Fruit fly (Drosophila melanogaster): Measurements from ENCODE around the gene mthl15.
A peak's percentile ranks its signal among the peaks of the same experiment; 100 is the strongest.

Gene mthl15

DNA sequence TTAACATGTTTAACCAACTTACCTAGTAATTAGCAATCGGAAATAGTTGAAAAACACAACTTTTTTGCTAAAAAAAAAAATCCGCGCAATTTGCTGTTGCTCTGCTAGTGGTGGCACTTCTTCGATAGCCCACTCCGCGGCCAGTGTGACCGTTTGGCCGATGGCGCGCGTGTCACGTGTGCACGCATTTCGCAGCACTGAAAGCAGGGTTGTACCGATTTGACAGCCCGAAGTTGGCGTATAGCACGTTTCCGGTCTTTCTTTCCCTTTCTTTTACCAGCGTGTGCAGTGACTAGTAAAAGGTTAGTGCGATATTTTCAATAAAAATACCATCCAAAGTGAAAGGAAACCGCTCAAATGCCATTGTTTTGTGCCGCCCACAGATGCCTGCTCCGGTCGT, 37.3 kb downstream of the mthl15 start, which contains the start of the genes Ripalpha and RpL7 (continued):
- TF ChIP-seq crc (GFP tag; optimal IDR thresholded peaks at IDR 0.05) (peak; percentile 96), CG7556 (GFP tag; optimal IDR thresholded peaks at IDR 0.05) (peak; percentile 93), CG13287 (GFP tag; IDR thresholded peaks at IDR 0.05; ENCODE audit: partially characterized antibody) (peak; percentile 93), CG6689 (GFP tag; IDR thresholded peaks at IDR 0.05) (peak; percentile 88), CG31441 (GFP tag; IDR thresholded peaks at IDR 0.05) (peak; percentile 96), slp2 (GFP tag; optimal IDR thresholded peaks at IDR 0.05) (peak; percentile 98), CG31365 (tag; optimal IDR thresholded peaks at IDR 0.05) (peak; percentile 89), CG2678 (tag; optimal IDR thresholded peaks at IDR 0.05) (peak; percentile 90), CG43689 (GFP tag; IDR thresholded peaks at IDR 0.05) (no peak; the same call in 1 of the 2 replicates), ato (GFP tag; IDR thresholded peaks at IDR 0.05; ENCODE audit: partially characterized antibody) (peak; percentile 90), CG2889 (GFP tag; IDR thresholded peaks at IDR 0.05) (peak; percentile 87), bbx (GFP tag; IDR thresholded peaks at IDR 0.05; ENCODE audit: partially characterized antibody) (peak; percentile 94), HLHmδ (GFP tag; optimal IDR thresholded peaks at IDR 0.05) (peak; percentile 100), Neu2 (GFP tag; optimal IDR thresholded peaks at IDR 0.05; ENCODE audit: borderline replicate concordance) (peak; percentile 84), CG16815 (GFP tag; optimal IDR thresholded peaks at IDR 0.05) (peak; percentile 95), CG6813 (GFP tag; optimal IDR thresholded peaks at IDR 0.05) (peak; percentile 99), CG11247 (GFP tag; IDR thresholded peaks at IDR 0.05) (peak; percentile 98), h (optimal IDR thresholded peaks at IDR 0.05) (no peak), phol (tag; optimal IDR thresholded peaks at IDR 0.05) (peak; percentile 97), yki (optimal IDR thresholded peaks at IDR 0.05) (no peak), Ssrp (tag; optimal IDR thresholded peaks at IDR 0.05) (peak; percentile 84), tio (GFP tag; optimal IDR thresholded peaks at IDR 0.05) (peak; percentile 87), Mes4 (GFP tag; optimal IDR thresholded peaks at IDR 0.05) (peak; percentile 100), Oaz (GFP tag; IDR thresholded peaks at IDR 0.05) (peak; percentile 92), CG10267 (tag; optimal IDR thresholded peaks at IDR 0.05) (peak; percentile 99), CG6254 (GFP tag; optimal IDR thresholded peaks at IDR 0.05) (peak; percentile 90), wek (GFP tag; optimal IDR thresholded peaks at IDR 0.05) (peak; percentile 95), CG10147 (GFP tag; optimal IDR thresholded peaks at IDR 0.05) (peak; percentile 89), eyg (GFP tag; optimal IDR thresholded peaks at IDR 0.05) (peak; percentile 97), odd (GFP tag; optimal IDR thresholded peaks at IDR 0.05) (peak; percentile 98), CG4328 (GFP tag; optimal IDR thresholded peaks at IDR 0.05) (peak; percentile 99), zf30C (GFP tag; optimal IDR thresholded peaks at IDR 0.05) (peak; percentile 77), scrt (GFP tag; optimal IDR thresholded peaks at IDR 0.05) (peak; percentile 95), croc (GFP tag; conservative IDR thresholded peaks at IDR 0.05) (peak; percentile 89), CG8089 (GFP tag; optimal IDR thresholded peaks at IDR 0.05) (peak; percentile 98), bigmax (GFP tag; optimal IDR thresholded peaks at IDR 0.05) (peak; percentile 92), CG9797 (GFP tag; optimal IDR thresholded peaks at IDR 0.05) (peak; percentile 99), CG17568 (GFP tag; optimal IDR thresholded peaks at IDR 0.05) (peak; percentile 95), sc (optimal IDR thresholded peaks at IDR 0.05) (no peak), sc (GFP tag; optimal IDR thresholded peaks at IDR 0.05) (peak; percentile 96), esg (GFP tag; conservative IDR thresholded peaks at IDR 0.05) (peak; percentile 63), Oli (tag; optimal IDR thresholded peaks at IDR 0.05) (peak; percentile 89), Mad (GFP tag; optimal IDR thresholded peaks at IDR 0.05) (peak; percentile 99), CG18599 (GFP tag; optimal IDR thresholded peaks at IDR 0.05) (peak; percentile 98), fru (optimal IDR thresholded peaks at IDR 0.05) (no peak), CG1233 (GFP tag; optimal IDR thresholded peaks at IDR 0.05) (peak; percentile 98), Spps (tag; optimal IDR thresholded peaks at IDR 0.05) (peak; percentile 90), Tbp (GFP tag; optimal IDR thresholded peaks at IDR 0.05) (no peak), B-H2 (GFP tag; optimal IDR thresholded peaks at IDR 0.05) (peak; percentile 99), ap (GFP tag; IDR thresholded peaks at IDR 0.05) (peak; percentile 94), CG7372 (GFP tag; IDR thresholded peaks at IDR 0.05) (peak; percentile 93), CG6654 (GFP tag; optimal IDR thresholded peaks at IDR 0.05) (peak; percentile 90)

Measured in whole organism, embryonic.